Worm (Caenorhabditis elegans): Measurements from ENCODE around the gene egl-19.

DNA sequence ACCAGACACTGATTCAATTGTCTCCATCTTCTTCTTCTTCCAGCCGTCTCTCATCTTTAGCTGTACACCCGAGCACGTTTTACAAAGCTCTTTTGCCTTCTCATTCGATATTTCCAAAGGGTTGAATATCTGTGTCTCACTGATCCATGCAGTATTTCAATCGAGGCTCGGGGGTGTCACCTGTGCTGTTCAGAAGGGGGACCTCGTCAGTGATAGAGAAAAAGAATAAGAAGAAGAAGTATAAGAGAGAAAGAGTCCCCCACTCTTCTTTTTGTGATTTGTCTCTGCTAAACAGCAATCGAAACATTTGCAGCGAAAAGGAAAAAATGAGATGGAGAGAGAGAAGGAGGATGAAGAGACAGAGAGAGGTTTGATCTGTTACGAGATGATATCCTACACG is 20.7 kb downstream of the egl-19 start:
- TF ChIP-seq him-1 (tag; optimal IDR thresholded peaks at IDR 0.05) (no peak), W03F9.2 (tag; optimal IDR thresholded peaks at IDR 0.05) (no peak)

Data from whole organism, L4/young adult.